Worm (Caenorhabditis elegans) whole organism, L1 larva: ENCODE data around the gene F31E8.4.

Experiments used
- C16A3.4 ChIP-seq: fragments of 150-350 bp; optimal IDR thresholded peaks from 2 replicates; lab custom pipeline; 2014; ENCODE audit warnings: missing biosample characterization, missing genetic modification characterization
- ama-1 ChIP-seq: fragments of 150-350 bp; optimal IDR thresholded peaks from 2 replicates; lab custom pipeline; 2014
- blmp-1 ChIP-seq: fragments of 150-350 bp; optimal IDR thresholded peaks from 2 replicates; lab custom pipeline; 2014; ENCODE audit warnings: missing biosample characterization, missing genetic modification characterization
- ceh-8 ChIP-seq: fragments of 200-800 bp; sonication (Bioruptor generic); optimal IDR thresholded peaks from 2 replicates; lab custom pipeline; 2018; ENCODE audit warnings: mild to moderate bottlenecking, missing genetic modification characterization, moderate library complexity, missing compliant biosample characterization
- ceh-82 ChIP-seq, 3 experiments: fragments of 150-350 bp in 1 of 3; sonication (generic microtip) in 2 of 3; optimal IDR thresholded peaks; 2 replicates each; lab custom pipeline; 2014 to 2017; ENCODE audit warnings: missing biosample characterization in 3 of 3, missing genetic modification characterization in 3 of 3
- ces-1 ChIP-seq: fragments of 150-350 bp; optimal IDR thresholded peaks from 2 replicates; lab custom pipeline; 2014; ENCODE audit warnings: missing biosample characterization, missing genetic modification reagents, missing genetic modification characterization
- dpl-1 ChIP-seq, 3 experiments: fragments of 150-350 bp in 2 of 3; sonication (generic microtip) in 1 of 3; optimal IDR thresholded peaks; 2 replicates each; lab custom pipeline; 2014 to 2017; ENCODE audit warnings: missing biosample characterization in 3 of 3, missing genetic modification characterization in 3 of 3, missing genetic modification reagents in 3 of 3
- efl-1 ChIP-seq, 4 experiments: fragments of 150-350 bp; optimal IDR thresholded peaks in 3 of 4; peaks in 1 of 4; 1 replicate in 1 of 4; 2 replicates in 3 of 4; lab custom pipeline; 2014; ENCODE audit warnings: missing biosample characterization in 2 of 4, missing genetic modification characterization in 2 of 4, missing genetic modification reagents in 2 of 4
- efl-3 ChIP-seq: fragments of 200-800 bp; sonication (Bioruptor generic); optimal IDR thresholded peaks from 2 replicates; lab custom pipeline; 2018; ENCODE audit warnings: mild to moderate bottlenecking, missing genetic modification characterization, missing compliant biosample characterization
- egl-27 ChIP-seq, 2 experiments: fragments of 150-350 bp in 1 of 2; sonication (generic microtip); optimal IDR thresholded peaks; 3 replicates each; lab custom pipeline; 2017 to 2018; ENCODE audit warnings: missing biosample characterization in 2 of 2, missing genetic modification characterization in 2 of 2, missing genetic modification reagents in 2 of 2
- elt-3 ChIP-seq, 6 experiments: fragments of 150-350 bp in 1 of 6; sonication (generic microtip); optimal IDR thresholded peaks; 2 replicates each; lab custom pipeline; 2017 to 2018; ENCODE audit warnings: missing biosample characterization in 6 of 6, missing genetic modification characterization in 6 of 6, inconsistent platforms in 1 of 6
- fkh-10 ChIP-seq: sonication (generic microtip); optimal IDR thresholded peaks from 2 replicates; lab custom pipeline; 2017; ENCODE audit warnings: missing biosample characterization, missing genetic modification reagents, missing genetic modification characterization
- fkh-4 ChIP-seq: sonication (generic microtip); optimal IDR thresholded peaks from 2 replicates; lab custom pipeline; 2016; ENCODE audit warnings: missing compliant biosample characterization, missing genetic modification characterization, borderline replicate concordance
- fkh-8 ChIP-seq: sonication (generic microtip); optimal IDR thresholded peaks from 2 replicates; lab custom pipeline; 2016; ENCODE audit warnings: mild to moderate bottlenecking, missing genetic modification characterization, missing compliant biosample characterization
- grh-1 ChIP-seq: fragments of 200-800 bp; sonication (Bioruptor generic); IDR thresholded peaks from 2 replicates; pipeline ENCODE4 v1.3.6; 2022; ENCODE audit warnings: missing genetic modification reagents, missing genetic modification characterization, missing compliant biosample characterization
- hlh-4 ChIP-seq: sonication (generic microtip); optimal IDR thresholded peaks from 2 replicates; lab custom pipeline; 2016; ENCODE audit warnings: mild to moderate bottlenecking, missing genetic modification characterization, missing compliant biosample characterization
- hpl-2 ChIP-seq: fragments of 150-350 bp; optimal IDR thresholded peaks from 2 replicates; lab custom pipeline; 2014; ENCODE audit warnings: missing biosample characterization, missing genetic modification reagents, missing genetic modification characterization
- jun-1 ChIP-seq: fragments of 150-350 bp; optimal IDR thresholded peaks from 2 replicates; lab custom pipeline; 2014; ENCODE audit warnings: missing biosample characterization, missing genetic modification reagents, missing genetic modification characterization
- lin-14 ChIP-seq: fragments of 200-800 bp; sonication (Bioruptor generic); optimal IDR thresholded peaks from 2 replicates; lab custom pipeline; 2018; ENCODE audit warnings: mild to moderate bottlenecking, missing genetic modification characterization, moderate library complexity, missing compliant biosample characterization
- lin-39 ChIP-seq: fragments of 150-350 bp; optimal IDR thresholded peaks from 2 replicates; lab custom pipeline; 2014; ENCODE audit warnings: missing biosample characterization, missing genetic modification reagents, missing genetic modification characterization
- lir-3 ChIP-seq: sonication (generic microtip); optimal IDR thresholded peaks from 2 replicates; lab custom pipeline; 2016; ENCODE audit warnings: mild to moderate bottlenecking, missing genetic modification characterization, moderate library complexity, missing compliant biosample characterization; ENCODE audit not compliant: poor library complexity
- lsy-2 ChIP-seq, 2 experiments: fragments of 150-350 bp; optimal IDR thresholded peaks; 2 replicates each; lab custom pipeline; 2014; ENCODE audit warnings: missing biosample characterization in 2 of 2, missing genetic modification characterization in 2 of 2
- mab-9 ChIP-seq: fragments of 200-800 bp; sonication (Bioruptor generic); IDR thresholded peaks from 2 replicates; pipeline ENCODE4 v1.3.6; 2022; ENCODE audit warnings: missing genetic modification reagents, missing genetic modification characterization, missing compliant biosample characterization
- mdl-1 ChIP-seq, 2 experiments: fragments of 150-350 bp; optimal IDR thresholded peaks; 2 replicates each; lab custom pipeline; 2014 to 2017; ENCODE audit warnings: missing biosample characterization in 2 of 2, missing genetic modification characterization in 2 of 2, inconsistent platforms in 1 of 2
- mef-2 ChIP-seq: fragments of 150-350 bp; optimal IDR thresholded peaks from 2 replicates; lab custom pipeline; 2014; ENCODE audit warnings: missing biosample characterization, missing genetic modification characterization
- mep-1 ChIP-seq: fragments of 150-350 bp; optimal IDR thresholded peaks from 2 replicates; lab custom pipeline; 2014; ENCODE audit warnings: missing biosample characterization, missing genetic modification characterization
- nhr-12 ChIP-seq: sonication (generic microtip); optimal IDR thresholded peaks from 2 replicates; lab custom pipeline; 2017; ENCODE audit warnings: missing biosample characterization, missing genetic modification characterization
- nhr-19 ChIP-seq: fragments of 200-800 bp; sonication (Bioruptor generic); conservative IDR thresholded peaks from 2 replicates; pipeline ENCODE4 v1.3.6; 2022; ENCODE audit warnings: missing genetic modification characterization, missing compliant biosample characterization
- nhr-20 ChIP-seq: sonication (generic microtip); optimal IDR thresholded peaks from 2 replicates; lab custom pipeline; 2016; ENCODE audit warnings: mild to moderate bottlenecking, missing genetic modification characterization, missing compliant biosample characterization
- nhr-237 ChIP-seq: fragments of 150-350 bp; optimal IDR thresholded peaks from 2 replicates; lab custom pipeline; 2014; ENCODE audit warnings: missing biosample characterization, missing genetic modification characterization
- nhr-28 ChIP-seq: fragments of 150-350 bp; optimal IDR thresholded peaks from 2 replicates; lab custom pipeline; 2014; ENCODE audit warnings: missing biosample characterization, missing genetic modification characterization
- nhr-47 ChIP-seq: sonication (generic microtip); optimal IDR thresholded peaks from 2 replicates; lab custom pipeline; 2016; ENCODE audit warnings: mild to moderate bottlenecking, missing genetic modification characterization, moderate library complexity, missing compliant biosample characterization
- nhr-71 ChIP-seq: sonication (generic microtip); optimal IDR thresholded peaks from 2 replicates; lab custom pipeline; 2016; ENCODE audit warnings: mild to moderate bottlenecking, missing genetic modification characterization, moderate library complexity, missing compliant biosample characterization
- nhr-77 ChIP-seq: fragments of 150-350 bp; optimal IDR thresholded peaks from 2 replicates; lab custom pipeline; 2014; ENCODE audit warnings: missing biosample characterization, missing genetic modification characterization
- nhr-84 ChIP-seq: sonication (generic microtip); optimal IDR thresholded peaks from 2 replicates; lab custom pipeline; 2017; ENCODE audit warnings: missing biosample characterization, missing genetic modification characterization
- nhr-85 ChIP-seq: sonication (generic microtip); peaks from one replicate; lab custom pipeline; 2016; ENCODE audit warnings: missing genetic modification characterization, inconsistent platforms, missing compliant biosample characterization
- pax-3 ChIP-seq: fragments of 200-800 bp; sonication (Bioruptor generic); optimal IDR thresholded peaks from 2 replicates; lab custom pipeline; 2018; ENCODE audit warnings: mild to moderate bottlenecking, missing genetic modification characterization, moderate library complexity, missing compliant biosample characterization
- pqm-1 ChIP-seq: sonication (generic microtip); optimal IDR thresholded peaks from 3 replicates; lab custom pipeline; 2017; ENCODE audit warnings: missing biosample characterization, missing genetic modification characterization
- rnt-1 ChIP-seq: sonication (generic microtip); optimal IDR thresholded peaks from 2 replicates; lab custom pipeline; 2016; ENCODE audit warnings: mild to moderate bottlenecking, missing genetic modification characterization, moderate library complexity, missing compliant biosample characterization
- snpc-4 ChIP-seq: fragments of 150-350 bp; optimal IDR thresholded peaks from 2 replicates; lab custom pipeline; 2014; ENCODE audit warnings: missing biosample characterization, missing genetic modification characterization
- snu-23 ChIP-seq: sonication (generic microtip); optimal IDR thresholded peaks from 2 replicates; lab custom pipeline; 2016; ENCODE audit warnings: missing genetic modification characterization, missing compliant biosample characterization
- sox-4 ChIP-seq: sonication (generic microtip); optimal IDR thresholded peaks from 2 replicates; lab custom pipeline; 2016; ENCODE audit warnings: missing genetic modification characterization, missing compliant biosample characterization
- sptf-1 ChIP-seq: fragments of 150-350 bp; optimal IDR thresholded peaks from 2 replicates; lab custom pipeline; 2014; ENCODE audit warnings: missing biosample characterization, missing genetic modification characterization
- unc-130 ChIP-seq: fragments of 150-350 bp; optimal IDR thresholded peaks from 2 replicates; lab custom pipeline; 2017; ENCODE audit warnings: missing biosample characterization, missing genetic modification characterization, inconsistent platforms
- unc-30 ChIP-seq: sonication (generic microtip); optimal IDR thresholded peaks from 2 replicates; lab custom pipeline; 2017; ENCODE audit warnings: missing biosample characterization, missing genetic modification characterization
- unc-98 ChIP-seq: fragments of 200-800 bp; sonication (Bioruptor generic); IDR thresholded peaks from 2 replicates; pipeline ENCODE4 v1.3.6; 2022; ENCODE audit warnings: missing genetic modification characterization, missing compliant biosample characterization
- xbp-1 ChIP-seq: sonication (generic microtip); optimal IDR thresholded peaks from 2 replicates; lab custom pipeline; 2016; ENCODE audit warnings: missing genetic modification characterization, missing compliant biosample characterization
- ztf-11 ChIP-seq, 2 experiments: sonication (generic microtip); optimal IDR thresholded peaks; 2 replicates each; lab custom pipeline; 2016 to 2017; ENCODE audit warnings: missing genetic modification characterization in 2 of 2, missing biosample characterization in 1 of 2, missing compliant biosample characterization in 1 of 2
- ztf-4 ChIP-seq: fragments of 150-350 bp; optimal IDR thresholded peaks from 2 replicates; lab custom pipeline; 2014; ENCODE audit warnings: missing biosample characterization, missing genetic modification characterization

Gene F31E8.4

DNA sequence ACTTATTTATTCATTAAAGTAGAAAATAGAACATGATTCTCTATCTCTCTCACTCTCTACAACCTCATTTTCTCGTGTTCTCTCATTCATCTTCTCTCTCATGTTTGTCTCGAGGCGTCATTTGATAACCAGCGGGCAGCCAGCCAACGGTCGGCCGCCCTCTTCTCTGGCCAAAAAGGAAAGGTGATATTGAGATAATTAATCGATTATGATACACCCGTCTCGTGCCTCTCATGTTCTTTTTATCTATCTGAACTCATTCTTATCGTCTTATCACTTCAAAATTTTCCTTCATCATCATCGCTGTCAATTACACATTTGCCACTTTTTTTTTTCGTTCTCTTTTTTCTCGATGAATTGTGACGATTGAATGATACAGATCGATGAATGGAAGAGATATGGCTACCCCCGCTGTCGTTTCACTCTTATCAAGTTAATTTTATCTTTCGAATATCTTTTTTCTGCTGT is 42.7 kb upstream of the F31E8.4 start (continued):
- TF ChIP-seq lsy-2 (tag; optimal IDR thresholded peaks at IDR 0.05; lab: Kevin White, UChicago) = peak; percentile 64 to 68
- TF ChIP-seq, all 84 proteins: peak for 35

DNA sequence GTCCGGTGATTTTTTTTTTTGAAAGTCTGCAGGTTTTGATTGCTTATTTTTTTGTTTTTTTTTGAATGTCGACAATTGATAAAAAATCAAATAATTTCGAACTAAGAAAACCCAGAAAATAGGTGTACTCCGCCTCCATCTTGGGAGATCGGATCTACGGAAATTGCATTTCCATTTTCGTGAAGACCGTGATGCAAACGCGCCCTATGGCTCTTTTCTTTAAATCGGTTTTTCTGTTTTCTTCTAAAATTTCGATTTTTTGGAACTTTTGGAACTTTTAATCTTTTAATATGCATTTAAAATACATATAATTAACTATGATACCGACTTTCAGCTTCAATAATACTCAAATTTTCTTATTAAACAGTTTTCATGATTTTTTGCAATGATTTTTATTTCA is 42.1 kb upstream of the F31E8.4 start:
- TF ChIP-seq mdl-1 (tag; optimal IDR thresholded peaks at IDR 0.05; lab: Kevin White, UChicago) (no peak), hpl-2 (no peak), mef-2 (tag; lab: Kevin White, UChicago) (no peak), unc-130 (tag; lab: Kevin White, UChicago) (no peak), efl-1 (optimal IDR thresholded peaks at IDR 0.05; lab: Kevin White, UChicago) (no peak), efl-1 (GFP tag; optimal IDR thresholded peaks at IDR 0.05 in 1 of 2; lab: Kevin White, UChicago) (no peak), pax-3 (tag; lab: Kevin White, UChicago) (no peak), dpl-1 (GFP tag; optimal IDR thresholded peaks at IDR 0.05; lab: Kevin White, UChicago) (no peak), lin-39 (tag; lab: Kevin White, UChicago) (no peak), nhr-20 (tag; lab: Kevin White, UChicago) (no peak), ceh-82 (tag; optimal IDR thresholded peaks at IDR 0.05; lab: Kevin White, UChicago) (no peak)

- TF ChIP-seq nhr-237 (tag; lab: Kevin White, UChicago) (no peak), sox-4 (no peak), blmp-1 (tag; lab: Kevin White, UChicago) (peak; percentile 95), grh-1 (no peak), nhr-85 (tag; lab: Kevin White, UChicago) (peak; percentile 82), pax-3 (tag; lab: Kevin White, UChicago) (no peak), mdl-1 (tag; optimal IDR thresholded peaks at IDR 0.05; lab: Kevin White, UChicago) (no peak), lir-3 (tag; lab: Kevin White, UChicago) (no peak), fkh-4 (tag; lab: Kevin White, UChicago) (no peak), elt-3 (tag; optimal IDR thresholded peaks at IDR 0.05; lab: Kevin White, UChicago) (peak in 2 of 6 experiments; percentile 25 to 53), jun-1 (tag; lab: Kevin White, UChicago) (no peak), mep-1 (peak; percentile 25), nhr-19 (GFP tag; lab: Robert Waterston, UW) (peak; percentile 19; the same call in 1 of the 2 replicates), snpc-4 (tag; lab: Kevin White, UChicago) (no peak), rnt-1 (peak; percentile 54), unc-30 (no peak), fkh-10 (no peak), mab-9 (GFP tag; lab: Robert Waterston, UW) (no peak), xbp-1 (tag; lab: Kevin White, UChicago) (no peak), unc-98 (no peak), ceh-8 (GFP tag; lab: Kevin White, UChicago) (no peak), pqm-1 (no peak), nhr-71 (tag; lab: Kevin White, UChicago) (peak; percentile 68), nhr-84 (no peak), nhr-28 (no peak), mef-2 (tag; lab: Kevin White, UChicago) (no peak), hlh-4 (tag; lab: Kevin White, UChicago) (no peak), sptf-1 (no peak), ztf-4 (no peak), ces-1 (GFP tag; lab: Kevin White, UChicago) (no peak), ztf-11 (tag; optimal IDR thresholded peaks at IDR 0.05; lab: Kevin White, UChicago) (no peak), lsy-2 (tag; optimal IDR thresholded peaks at IDR 0.05; lab: Kevin White, UChicago) (peak in 1 of 2 experiments; percentile 52), nhr-12 (tag; lab: Kevin White, UChicago) (no peak), nhr-47 (tag; lab: Kevin White, UChicago) (no peak), nhr-77 (tag; lab: Kevin White, UChicago) (no peak), snu-23 (peak; percentile 18), C16A3.4 (tag; lab: Kevin White, UChicago) (no peak), fkh-8 (tag; lab: Kevin White, UChicago) (no peak), egl-27 (tag; optimal IDR thresholded peaks at IDR 0.05; lab: Kevin White, UChicago) (no peak), ama-1 (lab: Kevin White, UChicago) (no peak), lin-14 (GFP tag; lab: Kevin White, UChicago) (peak; percentile 83), efl-3 (no peak)
Measured at ce11 chrII:6841102-6841501, 41.1 kb upstream of the F31E8.4 start.
